Worm (Caenorhabditis elegans): ENCODE measurements around the gene C03H5.7.
A peak's percentile ranks its signal among the peaks of the same experiment; 100 is the strongest.

Gene C03H5.7

DNA sequence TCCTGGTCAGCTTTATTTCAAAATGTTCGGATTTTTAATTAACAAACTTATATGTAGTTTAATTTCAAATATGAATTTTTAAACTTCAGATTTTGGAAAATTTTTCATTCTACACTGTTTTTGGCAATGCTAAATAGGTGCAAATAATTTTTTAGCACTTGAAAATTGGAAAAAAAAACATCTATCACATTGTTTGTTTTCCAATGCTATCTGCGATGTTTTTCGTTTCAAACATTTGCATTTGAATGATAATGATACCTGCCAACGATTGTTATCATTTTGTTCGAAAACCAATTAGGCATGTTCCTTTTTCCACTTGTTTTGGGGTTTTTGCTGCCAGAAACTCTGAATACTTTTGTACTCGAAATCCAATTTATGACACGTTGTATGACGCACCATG, 5.1 kb upstream of the C03H5.7 start, which contains the start of gene C03H5.4:
Gene C03H5.4, plus strand, starts transcription at position 301 of the 400 bp plus-strand sequence.
- no peak for TF ChIP-seq lin-39 (tag; optimal IDR thresholded peaks at IDR 0.05)
- no peak for TF ChIP-seq nhr-129 (tag; optimal IDR thresholded peaks at IDR 0.05)
- TF ChIP-seq ceh-16 (tag; optimal IDR thresholded peaks at IDR 0.05), result no peak
- no peak for TF ChIP-seq elt-1 (tag; optimal IDR thresholded peaks at IDR 0.05)
- TF ChIP-seq sem-4 (tag; optimal IDR thresholded peaks at IDR 0.05), result no peak
- TF ChIP-seq sma-3 (GFP tag; optimal IDR thresholded peaks at IDR 0.05), result no peak
- no peak for TF ChIP-seq egl-27 (tag; optimal IDR thresholded peaks at IDR 0.05)
- no peak for TF ChIP-seq gmeb-1 (tag; optimal IDR thresholded peaks at IDR 0.05)
- no peak for TF ChIP-seq nhr-6 (tag; optimal IDR thresholded peaks at IDR 0.05)
- no peak for TF ChIP-seq fos-1 (tag; optimal IDR thresholded peaks at IDR 0.05)
- TF ChIP-seq lsy-2 (tag; optimal IDR thresholded peaks at IDR 0.05), result no peak
- TF ChIP-seq nhr-25 (tag; optimal IDR thresholded peaks at IDR 0.05), result no peak
- no peak for TF ChIP-seq unc-39 (tag; optimal IDR thresholded peaks at IDR 0.05)
- no peak for TF ChIP-seq unc-55 (GFP tag; optimal IDR thresholded peaks at IDR 0.05)
- TF ChIP-seq ztf-4 (tag; optimal IDR thresholded peaks at IDR 0.05), result no peak
- no peak for TF ChIP-seq nhr-11 (tag; optimal IDR thresholded peaks at IDR 0.05)
- TF ChIP-seq F13H6.1 (tag; optimal IDR thresholded peaks at IDR 0.05), result no peak

DNA sequence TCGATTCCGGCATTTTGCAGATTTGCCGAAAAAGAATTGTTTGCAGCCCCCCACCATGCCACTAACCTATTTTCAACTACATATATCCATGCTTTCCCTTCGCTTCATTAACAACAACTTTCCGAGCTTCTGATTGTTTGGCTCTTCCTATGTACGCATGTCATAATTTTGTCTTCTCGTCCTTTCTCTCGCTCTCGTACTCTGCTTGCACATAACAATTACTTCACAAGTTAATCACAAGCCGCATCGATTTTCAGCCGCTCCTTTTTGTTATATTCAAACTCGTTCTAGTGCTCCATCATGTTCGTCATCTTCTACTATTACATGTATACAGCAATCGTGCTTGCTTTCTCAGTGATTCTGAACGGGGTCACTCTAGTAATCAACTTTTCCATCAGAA, 1.7 kb upstream of the C03H5.7 start, which contains the start of gene C03H5.9:
Gene C03H5.9, plus strand, starts transcription at position 301 of the 400 bp plus-strand sequence.
- TF ChIP-seq dmd-4 (tag; optimal IDR thresholded peaks at IDR 0.05), result no peak
- TF ChIP-seq unc-39 (tag; optimal IDR thresholded peaks at IDR 0.05), result no peak
- TF ChIP-seq ztf-4 (tag; optimal IDR thresholded peaks at IDR 0.05), result no peak
- TF ChIP-seq elt-1 (tag; optimal IDR thresholded peaks at IDR 0.05), result no peak
- no peak for TF ChIP-seq unc-62 (GFP tag; optimal IDR thresholded peaks at IDR 0.05)
- no peak for TF ChIP-seq lin-13 (GFP tag; optimal IDR thresholded peaks at IDR 0.05)
- TF ChIP-seq nhr-23 (tag; optimal IDR thresholded peaks at IDR 0.05), result no peak
- TF ChIP-seq mbf-1 (tag; optimal IDR thresholded peaks at IDR 0.05), result no peak
- TF ChIP-seq nhr-21 (tag; optimal IDR thresholded peaks at IDR 0.05), result no peak
- TF ChIP-seq snpc-4 (tag; optimal IDR thresholded peaks at IDR 0.05), result no peak
- TF ChIP-seq nhr-11 (tag; optimal IDR thresholded peaks at IDR 0.05), result no peak
- no peak for TF ChIP-seq alr-1 (tag; optimal IDR thresholded peaks at IDR 0.05)
- no peak for TF ChIP-seq R02D3.7 (tag; optimal IDR thresholded peaks at IDR 0.05)
- no peak for TF ChIP-seq mab-5 (tag; optimal IDR thresholded peaks at IDR 0.05)
- TF ChIP-seq nhr-12 (tag; optimal IDR thresholded peaks at IDR 0.05), result no peak
- no peak for TF ChIP-seq aly-2 (tag; optimal IDR thresholded peaks at IDR 0.05)

DNA sequence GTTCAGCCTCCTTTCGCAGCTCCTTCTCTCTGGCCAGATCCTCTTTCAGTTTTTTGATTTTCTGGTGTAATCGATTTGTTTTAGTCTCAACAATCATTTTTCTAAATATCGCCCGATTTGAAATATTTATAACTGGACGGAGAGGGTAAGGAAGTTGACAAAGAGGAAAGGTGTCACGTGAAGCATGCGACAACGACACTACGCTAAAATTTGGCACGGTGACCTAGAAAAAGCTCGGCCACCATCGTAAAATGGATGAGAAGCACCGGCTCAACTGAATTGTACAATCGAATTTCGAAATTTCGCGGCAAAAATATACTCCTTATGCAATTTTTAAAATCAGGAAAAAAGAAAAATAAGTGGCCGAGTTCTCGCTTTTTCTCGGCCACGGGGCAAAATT, 5.2 kb downstream of the C03H5.7 start, which contains the start of gene C03H5.5:
Gene C03H5.5, minus strand, starts transcription at position 101 of the 400 bp plus-strand sequence.
- no peak for TF ChIP-seq nhr-6 (tag; optimal IDR thresholded peaks at IDR 0.05)
- no peak for TF ChIP-seq mbf-1 (tag; optimal IDR thresholded peaks at IDR 0.05)
- TF ChIP-seq elt-3 (tag; optimal IDR thresholded peaks at IDR 0.05), result no peak
- TF ChIP-seq egl-27 (tag; optimal IDR thresholded peaks at IDR 0.05), result no peak
- TF ChIP-seq elt-1 (tag; optimal IDR thresholded peaks at IDR 0.05), result no peak
- TF ChIP-seq ZK546.5 (tag; optimal IDR thresholded peaks at IDR 0.05), result no peak
- no peak for TF ChIP-seq F13H6.1 (tag; optimal IDR thresholded peaks at IDR 0.05)
- TF ChIP-seq ztf-1 (GFP tag; conservative IDR thresholded peaks at IDR 0.05), result no peak
- TF ChIP-seq sma-3 (GFP tag; optimal IDR thresholded peaks at IDR 0.05), result no peak
- TF ChIP-seq nhr-237 (tag; optimal IDR thresholded peaks at IDR 0.05), result no peak
- TF ChIP-seq sem-4 (tag; optimal IDR thresholded peaks at IDR 0.05), result no peak
- no peak for TF ChIP-seq nhr-21 (tag; optimal IDR thresholded peaks at IDR 0.05)

DNA sequence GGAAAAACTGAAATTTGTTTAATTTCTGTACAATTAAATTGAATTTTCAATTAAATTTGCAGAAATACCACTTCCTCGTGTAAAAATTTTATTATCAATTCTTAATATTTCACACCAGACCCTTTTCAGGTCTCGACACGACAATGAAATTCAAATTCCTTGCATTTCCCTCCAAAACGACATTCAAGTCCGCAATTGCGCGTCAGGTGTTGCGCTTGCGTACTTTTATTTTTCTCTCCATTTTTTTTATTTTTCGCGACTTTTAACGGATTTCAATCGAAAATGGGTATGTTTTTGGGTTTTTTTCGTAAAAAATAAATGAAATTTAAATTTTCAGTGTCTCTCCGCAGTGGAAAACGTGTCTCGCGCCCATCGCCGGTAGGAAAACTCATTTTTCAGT, 5.9 kb downstream of the C03H5.7 start, which contains the start of gene C03H5.3:
Gene C03H5.3, plus strand, starts transcription at position 132 of the 400 bp plus-strand sequence.
- no peak for TF ChIP-seq zag-1 (tag; optimal IDR thresholded peaks at IDR 0.05)
- no peak for TF ChIP-seq nhr-6 (tag; optimal IDR thresholded peaks at IDR 0.05)
- peak; percentile 39 for TF ChIP-seq F13H6.1 (tag; optimal IDR thresholded peaks at IDR 0.05)
- TF ChIP-seq blmp-1 (tag; optimal IDR thresholded peaks at IDR 0.05; ENCODE audit: insufficient read depth), result no peak
- no peak for TF ChIP-seq ceh-82 (tag; optimal IDR thresholded peaks at IDR 0.05)
- no peak for TF ChIP-seq egl-27 (tag; optimal IDR thresholded peaks at IDR 0.05)
- peak; percentile 68 for TF ChIP-seq C34F6.9 (tag; optimal IDR thresholded peaks at IDR 0.05)
- no peak for TF ChIP-seq dmd-4 (tag; optimal IDR thresholded peaks at IDR 0.05)
- no peak for TF ChIP-seq lin-13 (GFP tag; optimal IDR thresholded peaks at IDR 0.05)
- TF ChIP-seq nhr-77 (tag; optimal IDR thresholded peaks at IDR 0.05), result no peak
- TF ChIP-seq nhr-11 (tag; optimal IDR thresholded peaks at IDR 0.05), result no peak
- TF ChIP-seq gmeb-1 (tag; optimal IDR thresholded peaks at IDR 0.05), result peak; percentile 93
- TF ChIP-seq lin-39 (tag; optimal IDR thresholded peaks at IDR 0.05), result no peak
- peak; percentile 75 for TF ChIP-seq unc-55 (GFP tag; optimal IDR thresholded peaks at IDR 0.05)
- TF ChIP-seq ztf-11 (tag; optimal IDR thresholded peaks at IDR 0.05), result no peak
- TF ChIP-seq sma-3 (GFP tag; optimal IDR thresholded peaks at IDR 0.05), result peak; percentile 26
- no peak for TF ChIP-seq elt-1 (tag; optimal IDR thresholded peaks at IDR 0.05)
- TF ChIP-seq aly-2 (tag; optimal IDR thresholded peaks at IDR 0.05), result no peak
- peak; percentile 62 to 70 for TF ChIP-seq lsy-2 (tag; optimal IDR thresholded peaks at IDR 0.05)
- peak; percentile 15 for TF ChIP-seq nhr-129 (tag; optimal IDR thresholded peaks at IDR 0.05)
- no peak for TF ChIP-seq nhr-23 (tag; optimal IDR thresholded peaks at IDR 0.05)
- no peak for TF ChIP-seq Y55F3AM.14 (GFP tag; optimal IDR thresholded peaks at IDR 0.05)
- no peak for TF ChIP-seq unc-39 (tag; optimal IDR thresholded peaks at IDR 0.05)
- TF ChIP-seq nhr-237 (tag; optimal IDR thresholded peaks at IDR 0.05), result no peak
- no peak for TF ChIP-seq mbf-1 (tag; optimal IDR thresholded peaks at IDR 0.05)
- TF ChIP-seq mab-5 (tag; optimal IDR thresholded peaks at IDR 0.05), result no peak
- TF ChIP-seq R02D3.7 (tag; optimal IDR thresholded peaks at IDR 0.05), result no peak
- no peak for TF ChIP-seq ZK546.5 (tag; optimal IDR thresholded peaks at IDR 0.05)
